Worm (Caenorhabditis elegans) whole organism, early embryonic: ENCODE data around the gene cht-2.

Experiments used
- B0310.2 ChIP-seq: sonication (generic microtip); optimal IDR thresholded peaks from 2 replicates; lab custom pipeline; 2016; ENCODE audit warnings: mild to moderate bottlenecking, missing genetic modification characterization, missing compliant biosample characterization
- ama-1 ChIP-seq: fragments of 150-350 bp; optimal IDR thresholded peaks from 2 replicates; lab custom pipeline; 2014
- ceh-13 ChIP-seq: fragments of 200-800 bp; sonication (Bioruptor generic); optimal IDR thresholded peaks from 2 replicates; lab custom pipeline; 2018; ENCODE audit warnings: mild to moderate bottlenecking, missing genetic modification characterization, missing compliant biosample characterization
- hmbx-1 ChIP-seq: sonication (generic microtip); optimal IDR thresholded peaks from 2 replicates; lab custom pipeline; 2016; ENCODE audit warnings: mild to moderate bottlenecking, missing genetic modification characterization, missing compliant biosample characterization

- TF ChIP-seq B0310.2 (tag; lab: Kevin White, UChicago) = no peak
- TF ChIP-seq ama-1 (lab: Kevin White, UChicago) = no peak
- no peak for TF ChIP-seq ceh-13 (GFP tag; lab: Kevin White, UChicago)
- TF ChIP-seq hmbx-1 (tag; lab: Kevin White, UChicago) = no peak
These were observed 48.6 kb downstream of the cht-2 start, which contains the start of the genes col-38 and rpl-5 for ce11 chrII:8569038-8569977.
